Fruit fly (Drosophila melanogaster) whole organism, embryonic: Measurements from ENCODE around the gene PolQ.

Source experiments
- Blimp-1 ChIP-seq: fragments of 200-800 bp; sonication (Bioruptor generic); optimal IDR thresholded peaks from 3 replicates; lab custom pipeline; 2018; ENCODE audit warnings: missing biosample characterization, missing genetic modification characterization, mild to moderate bottlenecking, moderate library complexity, missing genetic modification reagents
- Bteb2 ChIP-seq: fragments of 200-800 bp; sonication (Bioruptor generic); optimal IDR thresholded peaks from 2 replicates; lab custom pipeline; 2016; ENCODE audit warnings: missing biosample characterization, missing genetic modification characterization
- CG10654 ChIP-seq: fragments of 200-800 bp; sonication (Bioruptor generic); optimal IDR thresholded peaks from 2 replicates; lab custom pipeline; 2016; ENCODE audit warnings: missing biosample characterization, missing genetic modification characterization
- CG10979 ChIP-seq: fragments of 200-800 bp; sonication (Bioruptor generic); optimal IDR thresholded peaks from 2 replicates; lab custom pipeline; 2018; ENCODE audit warnings: missing biosample characterization, mild to moderate bottlenecking, missing genetic modification characterization, moderate library complexity
- CG11085 ChIP-seq: fragments of 200-800 bp; sonication (Bioruptor generic); IDR thresholded peaks from 2 replicates; pipeline ENCODE4 v1.3.6; 2022; ENCODE audit warnings: missing biosample characterization, missing genetic modification characterization
- CG11696 ChIP-seq: fragments of 200-800 bp; sonication (Bioruptor generic); IDR thresholded peaks from 2 replicates; pipeline ENCODE4 v1.3.6; 2022; ENCODE audit warnings: missing biosample characterization, missing genetic modification characterization
- CG11723 ChIP-seq: fragments of 200-800 bp; sonication (Bioruptor generic); optimal IDR thresholded peaks from 2 replicates; lab custom pipeline; 2017; ENCODE audit warnings: missing biosample characterization, mild to moderate bottlenecking, missing genetic modification characterization
- CG12659 ChIP-seq: fragments of 200-800 bp; sonication (Bioruptor generic); optimal IDR thresholded peaks from 3 replicates; lab custom pipeline; 2017; ENCODE audit warnings: mild to moderate bottlenecking, missing biosample characterization, missing genetic modification reagents, missing genetic modification characterization
- CG13624 ChIP-seq: fragments of 200-800 bp; sonication (Bioruptor generic); optimal IDR thresholded peaks from 2 replicates; lab custom pipeline; 2016; ENCODE audit warnings: missing biosample characterization, missing genetic modification characterization
- CG14710 ChIP-seq: fragments of 200-800 bp; sonication (Bioruptor generic); optimal IDR thresholded peaks from 3 replicates; lab custom pipeline; 2019; ENCODE audit warnings: missing biosample characterization, mild to moderate bottlenecking, missing genetic modification characterization, moderate library complexity
- CG16863 ChIP-seq: fragments of 200-800 bp; sonication (Bioruptor generic); optimal IDR thresholded peaks from 3 replicates; lab custom pipeline; 2016; ENCODE audit warnings: missing biosample characterization, missing genetic modification characterization
- CG18764 ChIP-seq: fragments of 200-800 bp; sonication (Bioruptor generic); optimal IDR thresholded peaks from 3 replicates; lab custom pipeline; 2016; ENCODE audit warnings: missing biosample characterization, missing genetic modification characterization
- CG2120 ChIP-seq: fragments of 200-800 bp; sonication (Bioruptor generic); optimal IDR thresholded peaks from 3 replicates; lab custom pipeline; 2016; ENCODE audit warnings: missing biosample characterization, missing genetic modification characterization
- CG2875 ChIP-seq: fragments of 200-800 bp; sonication (Bioruptor generic); optimal IDR thresholded peaks from 2 replicates; lab custom pipeline; 2017; ENCODE audit warnings: missing biosample characterization, mild to moderate bottlenecking, missing genetic modification characterization, missing genetic modification reagents
- CG30020 ChIP-seq: fragments of 200-800 bp; optimal IDR thresholded peaks from 2 replicates; lab custom pipeline; 2019; ENCODE audit warnings: missing biosample characterization, mild to moderate bottlenecking, missing genetic modification characterization, moderate library complexity
- CG4328 ChIP-seq: fragments of 200-800 bp; sonication (Bioruptor generic); optimal IDR thresholded peaks from 3 replicates; lab custom pipeline; 2017; ENCODE audit warnings: missing biosample characterization, missing genetic modification reagents, missing genetic modification characterization
- CG6765 ChIP-seq: fragments of 200-800 bp; sonication (Bioruptor generic); optimal IDR thresholded peaks from 3 replicates; lab custom pipeline; 2017; ENCODE audit warnings: missing biosample characterization, mild to moderate bottlenecking, missing genetic modification characterization
- CG8388 ChIP-seq: fragments of 200-800 bp; sonication (Bioruptor generic); optimal IDR thresholded peaks from 2 replicates; lab custom pipeline; 2019; ENCODE audit warnings: missing biosample characterization, mild to moderate bottlenecking, missing genetic modification characterization, moderate library complexity
- CG9797 ChIP-seq: fragments of 200-800 bp; sonication (Bioruptor generic); optimal IDR thresholded peaks from 3 replicates; lab custom pipeline; 2018; ENCODE audit warnings: missing biosample characterization, mild to moderate bottlenecking, missing genetic modification characterization
- D ChIP-seq, 2 experiments: fragments of 200-800 bp in 1 of 2; fragments of >200 bp in 1 of 2; sonication (Bioruptor generic) in 1 of 2; optimal IDR thresholded peaks; 2 replicates in 1 of 2; 3 replicates in 1 of 2; lab custom pipeline; 2017; ENCODE audit warnings: mild to moderate bottlenecking in 1 of 2, missing biosample characterization in 1 of 2, missing genetic modification characterization in 1 of 2, missing genetic modification reagents in 1 of 2
- D19B ChIP-seq: fragments of 200-800 bp; sonication (Bioruptor generic); optimal IDR thresholded peaks from 2 replicates; lab custom pipeline; 2017; ENCODE audit warnings: missing biosample characterization, mild to moderate bottlenecking, missing genetic modification characterization
- Dek ChIP-seq: fragments of 200-800 bp; sonication (Bioruptor generic); optimal IDR thresholded peaks from 3 replicates; lab custom pipeline; 2019; ENCODE audit warnings: missing biosample characterization, mild to moderate bottlenecking, missing genetic modification characterization, moderate library complexity
- Elba2 ChIP-seq: fragments of 200-800 bp; sonication (Bioruptor generic); optimal IDR thresholded peaks from 3 replicates; lab custom pipeline; 2016; ENCODE audit warnings: missing biosample characterization, missing genetic modification characterization
- Gug ChIP-seq: fragments of 200-800 bp; sonication (Bioruptor generic); IDR thresholded peaks from 4 replicates; pipeline ENCODE4 v1.3.6; 2022; ENCODE audit warnings: missing biosample characterization, missing genetic modification characterization
- HLH4C ChIP-seq: fragments of 200-800 bp; sonication (Bioruptor generic); IDR thresholded peaks from 3 replicates; pipeline ENCODE4 v1.3.6; 2022; ENCODE audit warnings: missing biosample characterization, missing genetic modification characterization; ENCODE audit not compliant: partially characterized antibody
- Hand ChIP-seq: fragments of 200-800 bp; sonication (Bioruptor generic); optimal IDR thresholded peaks from 2 replicates; lab custom pipeline; 2017; ENCODE audit warnings: mild to moderate bottlenecking, missing biosample characterization, missing genetic modification reagents, missing genetic modification characterization
- HmgZ ChIP-seq: fragments of 200-800 bp; sonication (Bioruptor generic); optimal IDR thresholded peaks from 2 replicates; lab custom pipeline; 2018; ENCODE audit warnings: missing biosample characterization, mild to moderate bottlenecking, missing genetic modification characterization
- PHDP ChIP-seq: fragments of 200-800 bp; sonication (Bioruptor generic); optimal IDR thresholded peaks from 3 replicates; lab custom pipeline; 2018; ENCODE audit warnings: missing biosample characterization, mild to moderate bottlenecking, missing genetic modification characterization, moderate library complexity
- Scr ChIP-seq: fragments of 200-800 bp; sonication (Bioruptor generic); IDR thresholded peaks from 2 replicates; pipeline ENCODE4 v1.3.6; 2022; ENCODE audit warnings: missing biosample characterization, missing genetic modification characterization; ENCODE audit not compliant: partially characterized antibody
- aop ChIP-seq: fragments of 200-800 bp; sonication (Bioruptor generic); IDR thresholded peaks from 2 replicates; pipeline ENCODE4 v1.3.6; 2022; ENCODE audit warnings: missing biosample characterization, missing genetic modification characterization
- ara ChIP-seq: fragments of 200-800 bp; sonication (Bioruptor generic); IDR thresholded peaks from 2 replicates; pipeline ENCODE4 v1.3.6; 2022; ENCODE audit warnings: missing biosample characterization, missing genetic modification characterization
- ato ChIP-seq: fragments of 200-800 bp; sonication (Bioruptor generic); IDR thresholded peaks from 2 replicates; pipeline ENCODE4 v1.3.6; 2022; ENCODE audit warnings: missing biosample characterization, missing genetic modification characterization; ENCODE audit not compliant: partially characterized antibody
- bcd ChIP-seq: fragments of 200-800 bp; sonication (Bioruptor generic); optimal IDR thresholded peaks from 2 replicates; lab custom pipeline; 2017; ENCODE audit warnings: missing biosample characterization, mild to moderate bottlenecking, missing genetic modification characterization
- crc ChIP-seq: fragments of 200-800 bp; sonication (Bioruptor generic); optimal IDR thresholded peaks from 2 replicates; lab custom pipeline; 2016; ENCODE audit warnings: missing biosample characterization, missing genetic modification characterization
- crp ChIP-seq, 2 experiments: fragments of 200-800 bp; sonication (Bioruptor generic); optimal IDR thresholded peaks; 2 replicates in 1 of 2; 3 replicates in 1 of 2; lab custom pipeline; 2017; ENCODE audit warnings: missing biosample characterization in 2 of 2, missing genetic modification characterization in 2 of 2, mild to moderate bottlenecking in 1 of 2, moderate library complexity in 1 of 2
- dimm ChIP-seq: fragments of 200-800 bp; sonication (Bioruptor generic); IDR thresholded peaks from 2 replicates; pipeline ENCODE4 v1.3.6; 2022; ENCODE audit warnings: missing biosample characterization, missing genetic modification characterization
- fd64A ChIP-seq: fragments of 200-800 bp; sonication (Bioruptor generic); optimal IDR thresholded peaks from 3 replicates; lab custom pipeline; 2018; ENCODE audit warnings: missing biosample characterization, mild to moderate bottlenecking, missing genetic modification characterization
- gro ChIP-seq: fragments of 200-800 bp; sonication (Bioruptor generic); optimal IDR thresholded peaks from 2 replicates; lab custom pipeline; 2016; ENCODE audit warnings: missing biosample characterization, missing genetic modification characterization
- lov ChIP-seq, 2 experiments: fragments of 200-800 bp in 1 of 2; fragments of >200 bp in 1 of 2; sonication (Bioruptor generic) in 1 of 2; IDR thresholded peaks in 1 of 2; optimal IDR thresholded peaks in 1 of 2; 2 replicates in 1 of 2; 3 replicates in 1 of 2; pipeline versions ENCODE4 v1.3.6 to Lab custom; 2017 to 2022; ENCODE audit warnings: missing biosample characterization in 1 of 2, missing genetic modification characterization in 1 of 2
- mirr ChIP-seq: fragments of 200-800 bp; sonication (Bioruptor generic); optimal IDR thresholded peaks from 3 replicates; lab custom pipeline; 2018; ENCODE audit warnings: missing biosample characterization, mild to moderate bottlenecking, missing genetic modification characterization
- ro ChIP-seq: fragments of 200-800 bp; sonication (Bioruptor generic); IDR thresholded peaks from 2 replicates; pipeline ENCODE4 v1.3.6; 2022; ENCODE audit warnings: missing biosample characterization, missing genetic modification characterization
- row ChIP-seq: fragments of 200-800 bp; sonication (Bioruptor generic); IDR thresholded peaks from 3 replicates; pipeline ENCODE4 v1.3.6; 2022; ENCODE audit warnings: missing biosample characterization, missing genetic modification characterization
- sens-2 ChIP-seq: fragments of 200-800 bp; sonication (Bioruptor generic); IDR thresholded peaks from 2 replicates; pipeline ENCODE4 v1.3.6; 2022; ENCODE audit warnings: missing biosample characterization, missing genetic modification characterization
- sima ChIP-seq: fragments of 200-800 bp; sonication (Bioruptor generic); optimal IDR thresholded peaks from 2 replicates; lab custom pipeline; 2016; ENCODE audit warnings: missing biosample characterization, missing genetic modification characterization
- so ChIP-seq: fragments of 200-800 bp; sonication (Bioruptor generic); IDR thresholded peaks from 3 replicates; pipeline ENCODE4 v1.3.6; 2022; ENCODE audit warnings: missing biosample characterization, missing genetic modification characterization
- stc ChIP-seq: fragments of 200-800 bp; sonication (Bioruptor generic); IDR thresholded peaks from 2 replicates; pipeline ENCODE4 v1.3.6; 2022; ENCODE audit warnings: missing biosample characterization, missing genetic modification characterization
- tap ChIP-seq: fragments of 200-800 bp; optimal IDR thresholded peaks from 3 replicates; lab custom pipeline; 2019; ENCODE audit warnings: missing biosample characterization, mild to moderate bottlenecking, missing genetic modification characterization, moderate library complexity
- tll ChIP-seq, 2 experiments: fragments of 200-800 bp in 1 of 2; fragments of >200 bp in 1 of 2; sonication (Bioruptor generic) in 1 of 2; optimal IDR thresholded peaks; 2 replicates each; lab custom pipeline; 2017 to 2019; ENCODE audit warnings: missing biosample characterization in 2 of 2, missing genetic modification characterization in 2 of 2, mild to moderate bottlenecking in 1 of 2, moderate library complexity in 1 of 2
- trh ChIP-seq: fragments of 200-800 bp; sonication (Bioruptor generic); optimal IDR thresholded peaks from 2 replicates; lab custom pipeline; 2016; ENCODE audit warnings: missing biosample characterization, missing genetic modification characterization
- yki ChIP-seq: fragments of >200 bp; optimal IDR thresholded peaks from 3 replicates; lab custom pipeline; 2018
- zf30C ChIP-seq: fragments of 200-800 bp; sonication (Bioruptor generic); optimal IDR thresholded peaks from 3 replicates; lab custom pipeline; 2018; ENCODE audit warnings: missing biosample characterization, mild to moderate bottlenecking, missing genetic modification characterization

PolQ gene

DNA sequence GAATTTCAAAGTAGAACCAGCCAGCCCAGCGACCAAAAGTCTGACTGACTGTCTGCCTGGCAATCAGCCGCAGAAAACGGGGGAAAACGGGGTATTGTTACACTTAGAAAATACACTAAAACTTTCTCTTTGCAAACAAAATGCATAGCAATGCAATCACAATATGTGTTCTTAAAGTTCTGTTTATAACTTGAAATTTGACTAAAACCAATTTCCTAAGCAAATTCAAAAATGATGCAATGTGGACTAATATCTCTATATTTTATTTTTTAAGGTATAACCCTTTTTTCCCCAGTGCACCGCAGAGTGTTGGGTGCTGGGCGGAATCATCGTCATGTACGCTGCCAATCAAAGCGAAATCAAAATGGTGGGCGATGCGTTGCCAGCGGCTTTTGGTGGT, 38.9 kb upstream of the PolQ start (continued):
- TF ChIP-seq aop = no peak
- TF ChIP-seq crc (GFP tag; lab: Kevin White, UChicago) = no peak
- no peak for TF ChIP-seq so (GFP tag; lab: Robert Waterston, UW)
- no peak for TF ChIP-seq CG30020 (tag; lab: Kevin White, UChicago)
- TF ChIP-seq ara (GFP tag; lab: Robert Waterston, UW) = no peak
- no peak for TF ChIP-seq HLH4C (GFP tag; lab: Robert Waterston, UW)
- no peak for TF ChIP-seq CG6765 (GFP tag; lab: Kevin White, UChicago)
- TF ChIP-seq trh (GFP tag; lab: Kevin White, UChicago) = no peak
- no peak for TF ChIP-seq sens-2 (GFP tag; lab: Robert Waterston, UW)
- no peak for TF ChIP-seq CG10654 (GFP tag; lab: Kevin White, UChicago)
- TF ChIP-seq Blimp-1 (GFP tag; lab: Kevin White, UChicago) = no peak
- TF ChIP-seq D (optimal IDR thresholded peaks at IDR 0.05; lab: Kevin White, UChicago) = no peak
- no peak for TF ChIP-seq D (GFP tag; optimal IDR thresholded peaks at IDR 0.05; lab: Kevin White, UChicago)
- TF ChIP-seq CG18764 = no peak
- no peak for TF ChIP-seq CG8388 (GFP tag; lab: Kevin White, UChicago)
- no peak for TF ChIP-seq Bteb2 (GFP tag; lab: Kevin White, UChicago)
- no peak for TF ChIP-seq HmgZ (tag; lab: Kevin White, UChicago)
- peak; percentile 3 for TF ChIP-seq Hand (GFP tag; lab: Kevin White, UChicago)
- no peak for TF ChIP-seq gro (GFP tag; lab: Kevin White, UChicago)
- no peak for TF ChIP-seq ato (GFP tag; lab: Robert Waterston, UW)
- TF ChIP-seq ro (GFP tag; lab: Robert Waterston, UW) = no peak
- TF ChIP-seq CG10979 (tag; lab: Kevin White, UChicago) = no peak
- TF ChIP-seq CG13624 (GFP tag; lab: Kevin White, UChicago) = no peak
- TF ChIP-seq mirr (GFP tag; lab: Kevin White, UChicago) = no peak
- no peak for TF ChIP-seq CG16863 (GFP tag; lab: Kevin White, UChicago)
- TF ChIP-seq CG12659 (GFP tag; lab: Kevin White, UChicago) = no peak
- TF ChIP-seq crp (GFP tag; optimal IDR thresholded peaks at IDR 0.05; lab: Kevin White, UChicago) = no peak
- no peak for TF ChIP-seq stc (GFP tag; lab: Robert Waterston, UW)
- TF ChIP-seq CG9797 (GFP tag; lab: Kevin White, UChicago) = no peak
- no peak for TF ChIP-seq CG11723 (GFP tag; lab: Kevin White, UChicago)
- TF ChIP-seq CG4328 = no peak
- TF ChIP-seq sima (GFP tag; lab: Kevin White, UChicago) = no peak
- TF ChIP-seq CG14710 = no peak
- TF ChIP-seq D19B (GFP tag; lab: Kevin White, UChicago) = no peak
- TF ChIP-seq CG2875 (GFP tag; lab: Kevin White, UChicago) = no peak
- TF ChIP-seq PHDP (tag; lab: Kevin White, UChicago) = no peak
- TF ChIP-seq tll (GFP tag; optimal IDR thresholded peaks at IDR 0.05; lab: Kevin White, UChicago) = no peak
- no peak for TF ChIP-seq CG11696
- TF ChIP-seq Gug (GFP tag; lab: Robert Waterston, UW) = no peak
- no peak for TF ChIP-seq CG11085 (GFP tag; lab: Robert Waterston, UW)
- TF ChIP-seq Dek (tag; lab: Kevin White, UChicago) = no peak
- no peak for TF ChIP-seq Scr
- TF ChIP-seq yki (lab: Kevin White, UChicago) = no peak
- TF ChIP-seq tap = no peak
- TF ChIP-seq fd64A (GFP tag; lab: Kevin White, UChicago) = no peak
- TF ChIP-seq Elba2 (GFP tag; lab: Kevin White, UChicago) = no peak
- no peak for TF ChIP-seq lov (optimal IDR thresholded peaks at IDR 0.05; lab: Kevin White, UChicago)
- TF ChIP-seq lov (GFP tag; IDR thresholded peaks at IDR 0.05; lab: Robert Waterston, UW) = no peak
- peak; percentile 56 for TF ChIP-seq CG2120
- no peak for TF ChIP-seq zf30C (GFP tag; lab: Kevin White, UChicago)
- TF ChIP-seq row (GFP tag; lab: Robert Waterston, UW) = no peak; the same call in 1 of the 3 replicates
- TF ChIP-seq dimm (GFP tag; lab: Robert Waterston, UW) = no peak
- TF ChIP-seq bcd (GFP tag; lab: Kevin White, UChicago) = peak; percentile 10
